Worm (Caenorhabditis elegans): ENCODE measurements around the gene F33D4.4.

The F33D4.4 gene

DNA sequence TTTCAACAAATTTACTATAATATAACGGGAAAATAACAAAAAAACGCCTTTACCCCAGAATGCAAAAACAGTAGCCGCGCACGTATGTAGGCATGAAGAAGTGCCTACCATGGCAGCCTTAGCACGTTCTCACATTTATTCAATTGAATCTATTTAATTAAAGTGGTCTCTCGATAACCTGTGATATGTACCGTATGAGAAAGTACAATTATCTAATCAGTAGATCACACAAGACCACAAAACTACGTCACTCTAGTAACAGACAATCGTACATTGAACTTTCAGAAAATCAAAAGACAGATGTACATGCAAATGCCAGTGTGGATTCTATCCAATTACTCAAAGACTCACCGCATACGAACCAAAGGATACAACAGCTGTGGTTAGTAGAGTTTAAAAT, 5.5 kb upstream of the F33D4.4 start:
- TF ChIP-seq nhr-76 (tag; optimal IDR thresholded peaks at IDR 0.05), result no peak

DNA sequence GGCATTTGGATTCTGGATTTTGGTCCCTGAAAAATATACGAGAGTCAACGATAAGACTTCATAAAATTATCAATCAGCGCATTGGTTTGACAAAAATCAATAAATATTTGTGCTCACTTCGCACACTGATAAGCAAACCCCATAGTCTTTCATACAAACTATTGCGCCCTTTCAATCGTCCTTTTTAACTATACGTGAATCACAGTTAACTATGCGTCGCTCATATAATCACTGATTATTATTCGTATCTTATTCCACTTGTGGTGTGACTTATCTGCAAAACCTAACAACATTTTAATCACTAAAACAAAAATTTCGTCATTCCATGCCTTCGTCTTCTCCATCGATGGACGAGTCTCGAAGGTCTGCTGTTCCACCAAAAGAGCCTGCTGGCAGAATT, 4.1 kb upstream of the F33D4.4 start, which contains the start of gene nhr-8:
Gene nhr-8, plus strand, starts transcription at position 160 of the 400 bp plus-strand sequence.
- TF ChIP-seq mep-1 (tag; optimal IDR thresholded peaks at IDR 0.05) (no peak), unc-39 (tag; optimal IDR thresholded peaks at IDR 0.05) (no peak), ham-2 (GFP tag; optimal IDR thresholded peaks at IDR 0.05) (no peak), tbx-8 (GFP tag; optimal IDR thresholded peaks at IDR 0.05) (no peak), unc-120 (tag; optimal IDR thresholded peaks at IDR 0.05; ENCODE audit: poor library complexity, severe bottlenecking) (no peak)

DNA sequence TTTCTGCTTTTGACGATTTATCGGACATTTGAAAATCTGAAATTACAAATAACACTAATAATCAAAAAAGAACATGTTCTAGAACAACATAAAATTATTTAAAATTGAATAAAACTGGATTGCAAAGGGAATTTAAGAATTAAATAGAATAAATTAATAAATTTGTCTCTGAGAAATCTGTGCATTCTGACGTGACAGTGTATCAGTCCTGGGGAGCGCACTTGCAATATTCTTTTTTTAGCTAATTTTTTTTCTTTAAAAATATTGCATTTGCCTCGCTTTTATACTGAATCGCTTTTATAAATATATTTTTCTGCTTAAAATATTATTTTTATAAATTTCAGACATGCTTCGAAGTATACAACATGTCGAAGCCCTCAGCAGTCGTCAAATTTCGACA, 3.0 kb upstream of the F33D4.4 start, which contains the start of the genes mrpl-1, emc-6 and mrps-24:
Gene mrpl-1, minus strand, starts transcription at position 1 of the 400 bp plus-strand sequence.
Gene emc-6, minus strand, starts transcription at position 36 of the 400 bp plus-strand sequence.
Gene mrps-24, plus strand, starts transcription at position 345 of the 400 bp plus-strand sequence.
- TF ChIP-seq ceh-39 (tag; optimal IDR thresholded peaks at IDR 0.05), result peak; percentile 19
- TF ChIP-seq drap-1 (GFP tag; optimal IDR thresholded peaks at IDR 0.05), result no peak
- TF ChIP-seq nhr-76 (tag; optimal IDR thresholded peaks at IDR 0.05), result no peak
- no peak for TF ChIP-seq bed-3 (GFP tag; optimal IDR thresholded peaks at IDR 0.05)
- TF ChIP-seq ceh-83 (GFP tag; optimal IDR thresholded peaks at IDR 0.05), result peak; percentile 20
- no peak for TF ChIP-seq snpc-4 (tag; optimal IDR thresholded peaks at IDR 0.05)
- TF ChIP-seq ces-1 (GFP tag; optimal IDR thresholded peaks at IDR 0.05), result peak; percentile 87
- no peak for TF ChIP-seq tbx-8 (GFP tag; optimal IDR thresholded peaks at IDR 0.05)
- no peak for TF ChIP-seq elt-1 (tag; optimal IDR thresholded peaks at IDR 0.05; ENCODE audit: borderline replicate concordance, insufficient read depth)
- no peak for TF ChIP-seq mls-2 (tag; optimal IDR thresholded peaks at IDR 0.05)
- TF ChIP-seq nhr-28 (tag; optimal IDR thresholded peaks at IDR 0.05), result no peak
- no peak for TF ChIP-seq blmp-1 (tag; optimal IDR thresholded peaks at IDR 0.05)
- peak; percentile 66 for TF ChIP-seq lsy-2 (tag; optimal IDR thresholded peaks at IDR 0.05)
- no peak for TF ChIP-seq hlh-1 (tag; optimal IDR thresholded peaks at IDR 0.05)
- peak; percentile 18 for TF ChIP-seq mep-1 (tag; optimal IDR thresholded peaks at IDR 0.05)
- no peak for TF ChIP-seq sptf-1 (tag; optimal IDR thresholded peaks at IDR 0.05)
- no peak for TF ChIP-seq elt-3 (tag; optimal IDR thresholded peaks at IDR 0.05)
- TF ChIP-seq cnd-1 (tag; optimal IDR thresholded peaks at IDR 0.05), result no peak
- TF ChIP-seq ceh-43 (GFP tag; optimal IDR thresholded peaks at IDR 0.05), result no peak
- TF ChIP-seq pha-4 (tag; optimal IDR thresholded peaks at IDR 0.05), result no peak
- TF ChIP-seq sem-2 (GFP tag; optimal IDR thresholded peaks at IDR 0.05), result no peak
- TF ChIP-seq unc-62 (GFP tag; optimal IDR thresholded peaks at IDR 0.05), result no peak
- no peak for TF ChIP-seq lin-13 (tag; optimal IDR thresholded peaks at IDR 0.05)
- TF ChIP-seq nhr-2 (tag; optimal IDR thresholded peaks at IDR 0.05), result no peak
- no peak for TF ChIP-seq flh-1 (GFP tag; optimal IDR thresholded peaks at IDR 0.05)
- no peak for TF ChIP-seq ztf-11 (tag; optimal IDR thresholded peaks at IDR 0.05)
- TF ChIP-seq lin-32 (GFP tag; optimal IDR thresholded peaks at IDR 0.05), result no peak
- TF ChIP-seq unc-39 (tag; optimal IDR thresholded peaks at IDR 0.05), result no peak
- no peak for TF ChIP-seq mab-5 (tag; optimal IDR thresholded peaks at IDR 0.05)
- TF ChIP-seq nhr-237 (tag; optimal IDR thresholded peaks at IDR 0.05), result peak; percentile 37
- no peak for TF ChIP-seq M03D4.4 (tag; optimal IDR thresholded peaks at IDR 0.05)
- TF ChIP-seq unc-120 (tag; optimal IDR thresholded peaks at IDR 0.05; ENCODE audit: poor library complexity, severe bottlenecking), result peak; percentile 58
- no peak for TF ChIP-seq nhr-12 (tag; optimal IDR thresholded peaks at IDR 0.05)
- TF ChIP-seq ham-2 (GFP tag; optimal IDR thresholded peaks at IDR 0.05), result no peak
- TF ChIP-seq zip-8 (tag; optimal IDR thresholded peaks at IDR 0.05), result no peak

DNA sequence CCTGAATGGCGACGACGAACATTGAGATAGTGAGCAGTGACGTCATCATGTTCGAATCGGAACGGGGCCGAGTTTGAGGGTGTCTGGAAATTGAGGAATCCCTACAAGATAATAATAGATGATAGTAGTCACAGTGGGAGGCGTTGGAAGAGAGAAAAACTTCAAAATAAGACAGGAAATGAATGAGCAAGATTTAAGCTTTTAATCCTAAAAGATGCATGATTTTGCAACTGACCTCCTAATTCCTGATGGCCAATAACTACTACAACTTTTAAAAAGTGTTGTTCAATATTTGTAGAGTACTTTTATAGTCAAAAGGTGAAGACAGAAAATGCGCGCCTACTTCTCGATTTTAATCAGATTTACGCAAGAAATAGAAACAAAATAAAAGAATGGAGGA, 8.4 kb downstream of the F33D4.4 start, which contains the start of gene flp-13:
Gene flp-13, minus strand, starts transcription at position 101 of the 400 bp plus-strand sequence.
- TF ChIP-seq lsy-2 (tag; optimal IDR thresholded peaks at IDR 0.05), result no peak
- TF ChIP-seq nhr-12 (tag; optimal IDR thresholded peaks at IDR 0.05), result no peak
- TF ChIP-seq unc-39 (tag; optimal IDR thresholded peaks at IDR 0.05), result no peak
- no peak for TF ChIP-seq flh-1 (GFP tag; optimal IDR thresholded peaks at IDR 0.05)
- no peak for TF ChIP-seq nhr-28 (tag; optimal IDR thresholded peaks at IDR 0.05)
- no peak for TF ChIP-seq nhr-237 (tag; optimal IDR thresholded peaks at IDR 0.05)
- TF ChIP-seq sptf-1 (tag; optimal IDR thresholded peaks at IDR 0.05), result no peak
- TF ChIP-seq ces-1 (GFP tag; optimal IDR thresholded peaks at IDR 0.05), result no peak

All from whole organism, mixed stage, embryonic.